Worm (Caenorhabditis elegans) whole organism, L4 larva: ENCODE results near the gene zipt-2.3.

ENCODE experiments used
- F26F4.8 ChIP-seq: fragments of 200-800 bp; sonication (Bioruptor generic); conservative IDR thresholded peaks from 2 replicates; pipeline ENCODE4 v1.3.6; 2022; ENCODE audit warnings: missing genetic modification characterization, missing compliant biosample characterization
- Y5F2A.4 ChIP-seq: fragments of 200-800 bp; sonication (Bioruptor generic); optimal IDR thresholded peaks from 2 replicates; lab custom pipeline; 2018; ENCODE audit warnings: mild to moderate bottlenecking, missing genetic modification characterization, missing compliant biosample characterization
- ZK337.2 ChIP-seq: fragments of 200-800 bp; sonication (Bioruptor generic); IDR thresholded peaks from 2 replicates; pipeline ENCODE4 v1.3.6; 2022; ENCODE audit warnings: missing genetic modification reagents, missing genetic modification characterization, missing compliant biosample characterization
- ZK546.5 ChIP-seq, 2 experiments: sonication (generic microtip); optimal IDR thresholded peaks; 2 replicates each; lab custom pipeline; 2017; ENCODE audit warnings: missing biosample characterization in 2 of 2, missing genetic modification characterization in 2 of 2
- aha-1 ChIP-seq: fragments of 150-350 bp; peaks from one replicate; lab custom pipeline; 2014; ENCODE audit warnings: missing biosample characterization, missing genetic modification characterization
- aly-2 ChIP-seq: sonication (generic microtip); optimal IDR thresholded peaks from 2 replicates; lab custom pipeline; 2018; ENCODE audit warnings: missing biosample characterization, missing genetic modification characterization
- ama-1 ChIP-seq: fragments of 150-350 bp; optimal IDR thresholded peaks from 2 replicates; lab custom pipeline; 2014; ENCODE audit warnings: inconsistent platforms, mixed read lengths
- arid-1 ChIP-seq: fragments of 200-800 bp; sonication (Bioruptor generic); conservative IDR thresholded peaks from 2 replicates; pipeline ENCODE4 v1.3.6; 2022; ENCODE audit warnings: missing genetic modification reagents, missing genetic modification characterization, missing compliant biosample characterization
- attf-4 ChIP-seq: sonication (generic microtip); optimal IDR thresholded peaks from 3 replicates; lab custom pipeline; 2017; ENCODE audit warnings: missing biosample characterization, missing genetic modification characterization
- ceh-28 ChIP-seq: fragments of 150-350 bp; optimal IDR thresholded peaks from 2 replicates; lab custom pipeline; 2014; ENCODE audit warnings: missing biosample characterization, missing genetic modification reagents, missing genetic modification characterization
- ceh-62 ChIP-seq: sonication (generic microtip); optimal IDR thresholded peaks from 2 replicates; lab custom pipeline; 2017; ENCODE audit warnings: missing biosample characterization, missing genetic modification characterization
- daf-16 ChIP-seq, 3 experiments: sonication (generic microtip); optimal IDR thresholded peaks; 2 replicates each; lab custom pipeline; 2016 to 2017; ENCODE audit warnings: missing genetic modification characterization in 3 of 3, missing genetic modification reagents in 3 of 3, mild to moderate bottlenecking in 2 of 3, missing compliant biosample characterization in 2 of 3, missing biosample characterization in 1 of 3, moderate library complexity in 1 of 3
- dmd-6 ChIP-seq: fragments of 200-800 bp; sonication (Bioruptor generic); IDR thresholded peaks from 2 replicates; pipeline ENCODE4 v1.3.6; 2022; ENCODE audit warnings: missing genetic modification reagents, missing genetic modification characterization, missing compliant biosample characterization
- dpl-1 ChIP-seq: fragments of 150-350 bp; optimal IDR thresholded peaks from 2 replicates; lab custom pipeline; 2014; ENCODE audit warnings: missing biosample characterization, missing genetic modification reagents, missing genetic modification characterization
- dve-1 ChIP-seq: sonication (generic microtip); optimal IDR thresholded peaks from 2 replicates; lab custom pipeline; 2017; ENCODE audit warnings: antibody characterized with exemption, mild to moderate bottlenecking, missing genetic modification characterization, missing compliant biosample characterization; ENCODE audit not compliant: insufficient read depth
- fkh-10 ChIP-seq: fragments of 150-350 bp; optimal IDR thresholded peaks from 2 replicates; lab custom pipeline; 2014; ENCODE audit warnings: missing biosample characterization, missing genetic modification reagents, missing genetic modification characterization
- fos-1 ChIP-seq: fragments of 150-350 bp; optimal IDR thresholded peaks from 2 replicates; lab custom pipeline; 2014; ENCODE audit warnings: missing biosample characterization, missing genetic modification characterization
- gei-8 ChIP-seq: fragments of 200-800 bp; sonication (Bioruptor generic); optimal IDR thresholded peaks from 2 replicates; lab custom pipeline; 2018; ENCODE audit warnings: mild to moderate bottlenecking, missing genetic modification characterization, missing compliant biosample characterization
- hif-1 ChIP-seq, 2 experiments: sonication (generic microtip); optimal IDR thresholded peaks; 2 replicates each; lab custom pipeline; 2016 to 2017; ENCODE audit warnings: missing compliant biosample characterization in 2 of 2, missing genetic modification characterization in 2 of 2, missing genetic modification reagents in 2 of 2, missing genotype in 2 of 2, mild to moderate bottlenecking in 1 of 2
- hlh-11 ChIP-seq: fragments of 200-800 bp; sonication (Bioruptor generic); optimal IDR thresholded peaks from 2 replicates; lab custom pipeline; 2018; ENCODE audit warnings: mild to moderate bottlenecking, missing genetic modification characterization, missing compliant biosample characterization
- hlh-30 ChIP-seq: sonication (generic microtip); optimal IDR thresholded peaks from 2 replicates; lab custom pipeline; 2017; ENCODE audit warnings: antibody characterized with exemption, mild to moderate bottlenecking, missing genetic modification characterization, missing compliant biosample characterization; ENCODE audit not compliant: insufficient read depth
- lin-15B ChIP-seq: fragments of 150-350 bp; sonication (generic microtip); optimal IDR thresholded peaks from 3 replicates; lab custom pipeline; 2014; ENCODE audit warnings: missing biosample characterization, missing genetic modification characterization
- lin-38 ChIP-seq: fragments of 200-800 bp; sonication (Bioruptor generic); IDR thresholded peaks from 2 replicates; pipeline ENCODE4 v1.3.6; 2022; ENCODE audit warnings: missing genetic modification reagents, missing genetic modification characterization, missing compliant biosample characterization
- mep-1 ChIP-seq: fragments of 150-350 bp; sonication (generic microtip); optimal IDR thresholded peaks from 3 replicates; lab custom pipeline; 2014; ENCODE audit warnings: missing biosample characterization, missing genetic modification characterization
- mes-2 ChIP-seq: sonication (generic microtip); optimal IDR thresholded peaks from 2 replicates; lab custom pipeline; 2016; ENCODE audit warnings: missing genotype, mild to moderate bottlenecking, missing genetic modification characterization, missing compliant biosample characterization; ENCODE audit not compliant: poor library complexity, severe bottlenecking
- mxl-3 ChIP-seq: fragments of 200-800 bp; sonication (Bioruptor generic); optimal IDR thresholded peaks from 2 replicates; lab custom pipeline; 2018; ENCODE audit warnings: mild to moderate bottlenecking, missing genetic modification characterization, missing compliant biosample characterization
- nhr-102 ChIP-seq: sonication (generic microtip); optimal IDR thresholded peaks from 2 replicates; lab custom pipeline; 2016; ENCODE audit warnings: mild to moderate bottlenecking, missing genetic modification characterization, moderate library complexity, missing compliant biosample characterization
- nhr-28 ChIP-seq: fragments of 150-350 bp; optimal IDR thresholded peaks from 2 replicates; lab custom pipeline; 2014; ENCODE audit warnings: missing biosample characterization, missing genetic modification characterization
- nhr-41 ChIP-seq: fragments of 200-800 bp; sonication (Bioruptor generic); IDR thresholded peaks from 2 replicates; pipeline ENCODE4 v1.3.6; 2022; ENCODE audit warnings: missing genetic modification reagents, missing genetic modification characterization, missing compliant biosample characterization
- nhr-48 ChIP-seq: sonication (generic microtip); optimal IDR thresholded peaks from 2 replicates; lab custom pipeline; 2016; ENCODE audit warnings: mild to moderate bottlenecking, missing genetic modification characterization, missing compliant biosample characterization
- nhr-76 ChIP-seq: fragments of 150-350 bp; optimal IDR thresholded peaks from 2 replicates; lab custom pipeline; 2014; ENCODE audit warnings: missing biosample characterization, missing genetic modification characterization
- nhr-77 ChIP-seq: fragments of 150-350 bp; optimal IDR thresholded peaks from 2 replicates; lab custom pipeline; 2014; ENCODE audit warnings: missing biosample characterization, missing genetic modification characterization
- pqm-1 ChIP-seq: sonication (generic microtip); optimal IDR thresholded peaks from 2 replicates; lab custom pipeline; 2017; ENCODE audit warnings: missing biosample characterization, missing genetic modification characterization
- sdz-12 ChIP-seq: fragments of 200-800 bp; sonication (Bioruptor generic); optimal IDR thresholded peaks from 2 replicates; lab custom pipeline; 2018; ENCODE audit warnings: mild to moderate bottlenecking, missing genetic modification characterization, missing compliant biosample characterization
- set-16 ChIP-seq: fragments of 200-800 bp; sonication (Bioruptor generic); IDR thresholded peaks from 2 replicates; pipeline ENCODE4 v1.3.6; 2022; ENCODE audit warnings: missing genetic modification reagents, missing genetic modification characterization, missing compliant biosample characterization
- spr-3 ChIP-seq: fragments of 200-800 bp; sonication (Bioruptor generic); optimal IDR thresholded peaks from 2 replicates; lab custom pipeline; 2018; ENCODE audit warnings: mild to moderate bottlenecking, missing genetic modification characterization, missing compliant biosample characterization
- tag-97 ChIP-seq: fragments of 200-800 bp; sonication (Bioruptor generic); IDR thresholded peaks from 2 replicates; pipeline ENCODE4 v1.3.6; 2022; ENCODE audit warnings: missing genetic modification characterization, missing compliant biosample characterization
- unc-39 ChIP-seq: sonication (generic microtip); optimal IDR thresholded peaks from 2 replicates; lab custom pipeline; 2017; ENCODE audit warnings: missing biosample characterization, missing genetic modification characterization
- ztf-11 ChIP-seq: fragments of 150-350 bp; optimal IDR thresholded peaks from 2 replicates; lab custom pipeline; 2014; ENCODE audit warnings: missing biosample characterization, missing genetic modification characterization

Gene zipt-2.3

DNA sequence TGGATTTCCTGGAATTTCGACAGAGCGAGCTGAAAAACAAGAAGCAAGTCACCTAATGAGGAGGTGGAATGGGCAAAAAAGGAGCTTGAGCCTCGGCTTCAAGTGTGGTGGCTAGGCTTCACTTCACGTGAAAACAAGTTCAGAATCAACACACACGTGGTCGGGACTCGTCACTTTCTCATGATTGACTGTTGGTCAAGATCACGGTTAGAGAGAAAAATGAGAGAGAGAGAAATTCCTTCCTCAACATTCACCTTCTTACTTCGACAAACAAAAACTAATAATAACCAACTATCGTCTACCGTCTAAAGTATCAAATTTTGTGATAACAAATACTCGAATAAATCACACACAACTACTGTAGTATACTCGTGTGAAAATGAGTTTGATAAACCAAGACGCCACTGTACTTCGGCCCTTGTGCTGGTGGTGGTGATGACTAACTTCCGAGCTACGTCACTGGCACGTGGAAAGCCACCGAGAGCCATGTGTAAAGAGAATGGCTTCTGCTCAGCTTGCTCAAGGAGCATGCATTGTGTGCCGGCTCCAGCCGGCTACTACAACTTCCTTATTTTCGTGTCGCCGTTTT lies 42.0 kb downstream of the zipt-2.3 start (continued):
- TF ChIP-seq ztf-11 (tag; lab: Kevin White, UChicago) = no peak
- TF ChIP-seq pqm-1 (tag; lab: Kevin White, UChicago) = no peak
- no peak for TF ChIP-seq lin-38 (GFP tag; lab: Robert Waterston, UW)
- no peak for TF ChIP-seq ZK546.5 (tag; optimal IDR thresholded peaks at IDR 0.05; lab: Kevin White, UChicago)
- no peak for TF ChIP-seq aly-2 (tag; lab: Kevin White, UChicago)
- TF ChIP-seq dpl-1 (GFP tag; lab: Kevin White, UChicago) = no peak
- no peak for TF ChIP-seq daf-16 (GFP tag; optimal IDR thresholded peaks at IDR 0.05; lab: Kevin White, UChicago)
- peak; percentile 4 for TF ChIP-seq daf-16 (tag; optimal IDR thresholded peaks at IDR 0.05; lab: Kevin White, UChicago)
- no peak for TF ChIP-seq fos-1
- TF ChIP-seq nhr-76 (tag; lab: Kevin White, UChicago) = no peak
- TF ChIP-seq nhr-28 (tag; lab: Kevin White, UChicago) = peak; percentile 29
- no peak for TF ChIP-seq gei-8
- no peak for TF ChIP-seq arid-1 (GFP tag; lab: Robert Waterston, UW)
- no peak for TF ChIP-seq Y5F2A.4
- TF ChIP-seq nhr-41 (GFP tag; lab: Robert Waterston, UW) = no peak
- no peak for TF ChIP-seq ceh-62
- no peak for TF ChIP-seq sdz-12 (GFP tag; lab: Kevin White, UChicago)
- peak; percentile 70 for TF ChIP-seq hlh-11 (tag; lab: Kevin White, UChicago)
- no peak for TF ChIP-seq tag-97 (GFP tag; lab: Robert Waterston, UW)

DNA sequence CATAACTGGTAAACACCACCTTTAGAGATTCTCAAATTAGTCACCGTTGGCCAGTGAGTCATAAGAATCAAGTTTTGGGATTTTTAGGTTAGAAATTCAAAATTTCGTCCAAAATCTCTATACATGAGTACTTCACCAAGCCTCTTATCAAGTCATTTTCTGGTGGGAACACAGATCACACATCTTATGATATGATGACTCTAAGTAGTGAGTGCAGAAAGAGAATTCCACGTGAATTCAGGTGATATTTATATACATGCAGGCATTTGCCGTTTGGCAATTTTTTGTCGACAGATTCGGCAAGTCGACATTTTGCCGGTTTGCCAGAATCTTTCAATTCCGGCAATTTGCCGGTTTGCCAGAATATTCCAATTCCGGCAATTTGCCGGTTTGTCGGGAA lies 43.6 kb downstream of the zipt-2.3 start:
- TF ChIP-seq dve-1 (tag; lab: Kevin White, UChicago) = peak; percentile 49
- TF ChIP-seq F26F4.8 (GFP tag; lab: Robert Waterston, UW) = no peak
- no peak for TF ChIP-seq tag-97 (GFP tag; lab: Robert Waterston, UW)
- no peak for TF ChIP-seq gei-8
- no peak for TF ChIP-seq ZK337.2 (GFP tag; lab: Robert Waterston, UW)
- no peak for TF ChIP-seq ceh-62
- no peak for TF ChIP-seq fos-1
- TF ChIP-seq mes-2 (tag; lab: Kevin White, UChicago) = peak; percentile 22
- TF ChIP-seq fkh-10 (GFP tag; lab: Kevin White, UChicago) = no peak
- no peak for TF ChIP-seq attf-4 (tag; lab: Kevin White, UChicago)
- no peak for TF ChIP-seq dpl-1 (GFP tag; lab: Kevin White, UChicago)
- TF ChIP-seq spr-3 = no peak
- no peak for TF ChIP-seq ama-1 (lab: Kevin White, UChicago)
- no peak for TF ChIP-seq aha-1 (tag; lab: Kevin White, UChicago)
- TF ChIP-seq mep-1 = peak; percentile 10
- TF ChIP-seq ceh-28 (tag; lab: Kevin White, UChicago) = no peak
- TF ChIP-seq lin-15B = no peak
- TF ChIP-seq hlh-30 (tag; lab: Kevin White, UChicago) = peak; percentile 74
- TF ChIP-seq dmd-6 = peak; percentile 39; the same call in 1 of the 2 replicates
- no peak for TF ChIP-seq mxl-3
- TF ChIP-seq Y5F2A.4 = no peak
- TF ChIP-seq hlh-11 (tag; lab: Kevin White, UChicago) = peak; percentile 35

DNA sequence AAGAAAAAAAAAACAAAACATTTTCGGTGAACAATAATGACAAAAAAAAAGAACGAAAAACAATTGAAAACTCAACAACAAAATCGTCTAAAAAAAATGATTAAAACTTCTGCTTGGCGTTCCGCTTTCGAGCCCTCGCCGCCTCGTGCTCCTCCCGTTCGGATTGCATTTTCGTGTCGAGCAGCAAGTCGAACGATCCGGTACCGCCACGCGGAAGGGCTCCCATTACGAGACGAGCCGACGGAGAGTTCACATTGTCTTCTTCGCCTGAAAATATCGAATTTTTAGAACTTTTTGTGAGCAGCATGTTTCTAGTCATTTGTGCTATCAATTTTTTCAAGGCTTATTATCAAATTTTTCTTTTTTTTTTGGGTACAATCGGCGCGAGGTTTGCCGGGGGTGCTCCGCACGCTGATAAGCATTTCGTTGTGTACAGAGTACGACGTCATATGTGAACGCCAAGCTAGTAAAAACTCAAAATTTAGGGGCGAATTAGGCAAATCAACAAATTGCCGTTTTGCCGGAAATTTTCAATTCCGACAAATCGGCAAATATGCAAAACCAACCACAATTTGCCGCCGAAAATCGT lies 44.9 kb downstream of the zipt-2.3 start:
- TF ChIP-seq dve-1 (tag; lab: Kevin White, UChicago) (peak; percentile 20), nhr-48 (tag; lab: Kevin White, UChicago) (peak; percentile 23), pqm-1 (tag; lab: Kevin White, UChicago) (peak; percentile 84), nhr-102 (tag; lab: Kevin White, UChicago) (no peak), unc-39 (tag; lab: Kevin White, UChicago) (no peak), nhr-77 (peak; percentile 73), set-16 (GFP tag; lab: Robert Waterston, UW) (peak; percentile 58; the same call in 1 of the 2 replicates), dmd-6 (peak; percentile 71), hlh-30 (tag; lab: Kevin White, UChicago) (peak; percentile 13), nhr-28 (tag; lab: Kevin White, UChicago) (peak; percentile 75), hif-1 (tag; optimal IDR thresholded peaks at IDR 0.05; lab: Kevin White, UChicago) (no peak), daf-16 (GFP tag; optimal IDR thresholded peaks at IDR 0.05; lab: Kevin White, UChicago) (no peak), daf-16 (tag; optimal IDR thresholded peaks at IDR 0.05; lab: Kevin White, UChicago) (peak; percentile 51), hlh-11 (tag; lab: Kevin White, UChicago) (peak; percentile 69), lin-15B (no peak)
